Fruit fly (Drosophila melanogaster) whole organism, embryonic: Measurements from ENCODE around the gene Art8.
A peak's percentile ranks its signal among the peaks of the same experiment; 100 is the strongest.

Experiments used
- Asciz ChIP-seq: fragments of 200-800 bp; sonication (Bioruptor generic); optimal IDR thresholded peaks from 2 replicates; lab custom pipeline; 2017; ENCODE audit warnings: missing biosample characterization, mild to moderate bottlenecking, missing genetic modification characterization, missing genetic modification reagents
- Atf6 ChIP-seq: fragments of 200-800 bp; sonication (Bioruptor generic); IDR thresholded peaks from 2 replicates; pipeline ENCODE4 v1.3.6; 2022; ENCODE audit warnings: missing biosample characterization, missing genetic modification characterization
- Bdp1 ChIP-seq: fragments of 200-800 bp; sonication (Bioruptor generic); optimal IDR thresholded peaks from 3 replicates; lab custom pipeline; 2016; ENCODE audit warnings: missing biosample characterization, missing genetic modification characterization
- CG10267 ChIP-seq: fragments of 200-800 bp; sonication (Bioruptor generic); optimal IDR thresholded peaks from 2 replicates; lab custom pipeline; 2018; ENCODE audit warnings: missing biosample characterization, mild to moderate bottlenecking, missing genetic modification characterization, moderate library complexity
- CG13287 ChIP-seq: fragments of 200-800 bp; sonication (Bioruptor generic); IDR thresholded peaks from 2 replicates; pipeline ENCODE4 v1.3.6; 2022; ENCODE audit warnings: missing biosample characterization, missing genetic modification characterization; ENCODE audit not compliant: partially characterized antibody
- CG15011 ChIP-seq: fragments of 200-800 bp; sonication (Bioruptor generic); optimal IDR thresholded peaks from 3 replicates; lab custom pipeline; 2018; ENCODE audit warnings: missing biosample characterization, mild to moderate bottlenecking, missing genetic modification characterization
- CG15479 ChIP-seq: fragments of 200-800 bp; sonication (Bioruptor generic); optimal IDR thresholded peaks from 3 replicates; lab custom pipeline; 2019; ENCODE audit warnings: missing biosample characterization, mild to moderate bottlenecking, missing genetic modification characterization, moderate library complexity
- CG1602 ChIP-seq: fragments of 200-800 bp; sonication (Bioruptor generic); optimal IDR thresholded peaks from 3 replicates; lab custom pipeline; 2016; ENCODE audit warnings: missing biosample characterization, missing genetic modification characterization
- CG17912 ChIP-seq: fragments of 200-800 bp; sonication (Bioruptor generic); optimal IDR thresholded peaks from 2 replicates; lab custom pipeline; 2018; ENCODE audit warnings: missing biosample characterization, mild to moderate bottlenecking, missing genetic modification characterization
- CG2202 ChIP-seq: fragments of 200-800 bp; sonication (Bioruptor generic); optimal IDR thresholded peaks from 2 replicates; lab custom pipeline; 2018; ENCODE audit warnings: missing biosample characterization, mild to moderate bottlenecking, missing genetic modification characterization
- CG2712 ChIP-seq: fragments of 200-800 bp; optimal IDR thresholded peaks from 3 replicates; lab custom pipeline; 2019; ENCODE audit warnings: missing biosample characterization, mild to moderate bottlenecking, missing genetic modification characterization, moderate library complexity
- CG2889 ChIP-seq: fragments of 200-800 bp; sonication (Bioruptor generic); IDR thresholded peaks from 3 replicates; pipeline ENCODE4 v1.3.6; 2022; ENCODE audit warnings: missing biosample characterization, missing genetic modification characterization
- CG3065 ChIP-seq: fragments of 200-800 bp; sonication (Bioruptor generic); optimal IDR thresholded peaks from 2 replicates; lab custom pipeline; 2016; ENCODE audit warnings: missing biosample characterization, missing genetic modification characterization
- CG3281 ChIP-seq: fragments of 200-800 bp; sonication (Bioruptor generic); optimal IDR thresholded peaks from 3 replicates; lab custom pipeline; 2017; ENCODE audit warnings: missing biosample characterization, mild to moderate bottlenecking, missing genetic modification characterization
- CG3726 ChIP-seq: fragments of 200-800 bp; sonication (Bioruptor generic); IDR thresholded peaks from 3 replicates; pipeline ENCODE4, ENCODE4 v1.3.6; 2022; ENCODE audit warnings: missing biosample characterization, missing genetic modification characterization
- CG6683 ChIP-seq: fragments of 200-800 bp; sonication (Bioruptor generic); optimal IDR thresholded peaks from 2 replicates; lab custom pipeline; 2017; ENCODE audit warnings: missing biosample characterization, mild to moderate bottlenecking, missing genetic modification characterization, missing genetic modification reagents
- CG6854 ChIP-seq: fragments of 200-800 bp; sonication (Bioruptor generic); optimal IDR thresholded peaks from 3 replicates; lab custom pipeline; 2017; ENCODE audit warnings: missing biosample characterization, mild to moderate bottlenecking, missing genetic modification characterization
- CG7928 ChIP-seq: fragments of 200-800 bp; sonication (Bioruptor generic); optimal IDR thresholded peaks from 2 replicates; lab custom pipeline; 2017; ENCODE audit warnings: missing biosample characterization, mild to moderate bottlenecking, missing genetic modification characterization
- CG8388 ChIP-seq: fragments of 200-800 bp; sonication (Bioruptor generic); optimal IDR thresholded peaks from 2 replicates; lab custom pipeline; 2019; ENCODE audit warnings: missing biosample characterization, mild to moderate bottlenecking, missing genetic modification characterization, moderate library complexity
- Dad ChIP-seq: fragments of 200-800 bp; sonication (Bioruptor generic); optimal IDR thresholded peaks from 3 replicates; lab custom pipeline; 2016; ENCODE audit warnings: missing biosample characterization, missing genetic modification characterization
- Dbx ChIP-seq: fragments of 200-800 bp; sonication (Bioruptor generic); IDR thresholded peaks from 3 replicates; pipeline ENCODE4 v1.3.6; 2022; ENCODE audit warnings: missing biosample characterization, missing genetic modification characterization
- Deaf1 ChIP-seq: fragments of 200-800 bp; optimal IDR thresholded peaks from 3 replicates; lab custom pipeline; 2019; ENCODE audit warnings: missing biosample characterization, mild to moderate bottlenecking, missing genetic modification characterization, moderate library complexity
- Dip3 ChIP-seq: fragments of 200-800 bp; sonication (Bioruptor generic); optimal IDR thresholded peaks from 3 replicates; lab custom pipeline; 2016; ENCODE audit warnings: missing biosample characterization, missing genetic modification characterization
- GATAe ChIP-seq: fragments of 200-800 bp; sonication (Bioruptor generic); conservative IDR thresholded peaks from 2 replicates; pipeline ENCODE4 v1.3.6; 2022; ENCODE audit warnings: missing biosample characterization, missing genetic modification characterization
- HLH3B ChIP-seq: fragments of 200-800 bp; sonication (Bioruptor generic); IDR thresholded peaks from 2 replicates; pipeline ENCODE4 v1.3.6; 2022; ENCODE audit warnings: missing biosample characterization, missing genetic modification characterization
- HLHmδ ChIP-seq: fragments of 200-800 bp; sonication (Bioruptor generic); optimal IDR thresholded peaks from 2 replicates; lab custom pipeline; 2018; ENCODE audit warnings: missing biosample characterization, mild to moderate bottlenecking, missing genetic modification characterization, moderate library complexity
- HmgD ChIP-seq: fragments of 200-800 bp; sonication (Bioruptor generic); optimal IDR thresholded peaks from 3 replicates; lab custom pipeline; 2016; ENCODE audit warnings: missing biosample characterization, missing genetic modification characterization
- Hsf ChIP-seq: fragments of 200-800 bp; sonication (Bioruptor generic); optimal IDR thresholded peaks from 3 replicates; lab custom pipeline; 2016; ENCODE audit warnings: missing biosample characterization, missing genetic modification characterization
- Mad ChIP-seq: fragments of 200-800 bp; sonication (Bioruptor generic); optimal IDR thresholded peaks from 2 replicates; lab custom pipeline; 2016; ENCODE audit warnings: missing biosample characterization, missing genetic modification characterization
- Mes4 ChIP-seq: fragments of 200-800 bp; sonication (Bioruptor generic); optimal IDR thresholded peaks from 2 replicates; lab custom pipeline; 2016; ENCODE audit warnings: missing biosample characterization, missing genetic modification characterization
- Optix ChIP-seq: fragments of 200-800 bp; sonication (Bioruptor generic); IDR thresholded peaks from 3 replicates; pipeline ENCODE4 v1.3.6; 2022; ENCODE audit warnings: missing biosample characterization, missing genetic modification characterization
- Ptx1 ChIP-seq: fragments of 200-800 bp; sonication (Bioruptor generic); IDR thresholded peaks from 2 replicates; pipeline ENCODE4 v1.3.6; 2022; ENCODE audit warnings: missing biosample characterization, missing genetic modification characterization
- Sry-β ChIP-seq: fragments of 200-800 bp; sonication (Bioruptor generic); optimal IDR thresholded peaks from 2 replicates; lab custom pipeline; 2018; ENCODE audit warnings: missing biosample characterization, mild to moderate bottlenecking, missing genetic modification characterization, moderate library complexity
- Trl ChIP-seq, 3 experiments: fragments of >200 bp in 2 of 3; fragments of 200-800 bp in 1 of 3; sonication (Bioruptor generic) in 1 of 3; optimal IDR thresholded peaks; 2 replicates in 1 of 3; 3 replicates in 2 of 3; lab custom pipeline; 2016 to 2017; ENCODE audit warnings: missing biosample characterization in 1 of 3, missing genetic modification characterization in 1 of 3
- az2 ChIP-seq: fragments of 200-800 bp; sonication (Bioruptor generic); optimal IDR thresholded peaks from 3 replicates; lab custom pipeline; 2016; ENCODE audit warnings: missing biosample characterization, missing genetic modification characterization
- bab2 ChIP-seq: fragments of 200-800 bp; sonication (Bioruptor generic); optimal IDR thresholded peaks from 2 replicates; lab custom pipeline; 2016; ENCODE audit warnings: missing biosample characterization, missing genetic modification characterization
- caup ChIP-seq: fragments of 200-800 bp; sonication (Bioruptor generic); optimal IDR thresholded peaks from 3 replicates; lab custom pipeline; 2017; ENCODE audit warnings: missing biosample characterization, mild to moderate bottlenecking, missing genetic modification characterization, moderate library complexity; ENCODE audit not compliant: severe bottlenecking
- cg ChIP-seq: fragments of 200-800 bp; sonication (Bioruptor generic); optimal IDR thresholded peaks from 3 replicates; lab custom pipeline; 2019; ENCODE audit warnings: missing biosample characterization, mild to moderate bottlenecking, missing genetic modification characterization, moderate library complexity
- ci ChIP-seq: fragments of 200-800 bp; sonication (Bioruptor generic); IDR thresholded peaks from 3 replicates; pipeline ENCODE4 v1.3.6; 2022; ENCODE audit warnings: missing biosample characterization, missing genetic modification characterization
- corto ChIP-seq: fragments of 200-800 bp; sonication (Bioruptor generic); optimal IDR thresholded peaks from 2 replicates; lab custom pipeline; 2016; ENCODE audit warnings: missing biosample characterization, mild to moderate bottlenecking, missing genetic modification characterization, moderate library complexity
- dati ChIP-seq: fragments of 200-800 bp; sonication (Bioruptor generic); IDR thresholded peaks from 2 replicates; pipeline ENCODE4 v1.3.6; 2022; ENCODE audit warnings: missing biosample characterization, missing genetic modification characterization
- fd64A ChIP-seq: fragments of 200-800 bp; sonication (Bioruptor generic); optimal IDR thresholded peaks from 3 replicates; lab custom pipeline; 2018; ENCODE audit warnings: missing biosample characterization, mild to moderate bottlenecking, missing genetic modification characterization
- fu2 ChIP-seq: fragments of 200-800 bp; sonication (Bioruptor generic); optimal IDR thresholded peaks from 2 replicates; lab custom pipeline; 2016; ENCODE audit warnings: missing biosample characterization, missing genetic modification characterization
- lmd ChIP-seq: fragments of 200-800 bp; sonication (Bioruptor generic); IDR thresholded peaks from 2 replicates; pipeline ENCODE4 v1.3.6; 2022; ENCODE audit warnings: missing biosample characterization, missing genetic modification characterization
- mirr ChIP-seq: fragments of 200-800 bp; sonication (Bioruptor generic); optimal IDR thresholded peaks from 3 replicates; lab custom pipeline; 2018; ENCODE audit warnings: missing biosample characterization, mild to moderate bottlenecking, missing genetic modification characterization
- oc ChIP-seq: fragments of 200-800 bp; sonication (Bioruptor generic); optimal IDR thresholded peaks from 2 replicates; lab custom pipeline; 2018; ENCODE audit warnings: missing biosample characterization, mild to moderate bottlenecking, missing genetic modification characterization, moderate library complexity
- pan ChIP-seq, 4 experiments: fragments of >200 bp in 3 of 4; fragments of 200-800 bp in 1 of 4; sonication (Bioruptor generic) in 1 of 4; optimal IDR thresholded peaks in 3 of 4; IDR thresholded peaks in 1 of 4; 2 replicates each; pipeline versions ENCODE4 v1.3.6 to Lab custom; 2017 to 2022; ENCODE audit warnings: missing biosample characterization in 2 of 4, missing genetic modification characterization in 2 of 4, mixed read lengths in 1 of 4
- pb ChIP-seq: fragments of 200-800 bp; sonication (Bioruptor generic); optimal IDR thresholded peaks from 3 replicates; lab custom pipeline; 2016; ENCODE audit warnings: missing biosample characterization, missing genetic modification characterization
- pfk ChIP-seq: fragments of 200-800 bp; sonication (Bioruptor generic); optimal IDR thresholded peaks from 2 replicates; lab custom pipeline; 2018; ENCODE audit warnings: missing biosample characterization, mild to moderate bottlenecking, missing genetic modification characterization, moderate library complexity
- ro ChIP-seq: fragments of 200-800 bp; sonication (Bioruptor generic); IDR thresholded peaks from 2 replicates; pipeline ENCODE4 v1.3.6; 2022; ENCODE audit warnings: missing biosample characterization, missing genetic modification characterization
- stwl ChIP-seq: fragments of 200-800 bp; sonication (Bioruptor generic); optimal IDR thresholded peaks from 3 replicates; lab custom pipeline; 2018; ENCODE audit warnings: missing biosample characterization, mild to moderate bottlenecking, missing genetic modification characterization, moderate library complexity

The Art8 gene

dm6 chr2L:10964493-10964892 is 46.4 kb downstream of the Art8 start (continued):
- TF ChIP-seq fd64A (GFP tag; lab: Kevin White, UChicago) (no peak), az2 (GFP tag; lab: Kevin White, UChicago) (no peak), HLH3B (GFP tag; lab: Robert Waterston, UW) (no peak), cg (GFP tag; lab: Kevin White, UChicago) (no peak), Ptx1 (GFP tag; lab: Robert Waterston, UW) (no peak), CG3281 (GFP tag; lab: Kevin White, UChicago) (no peak), CG15479 (GFP tag; lab: Kevin White, UChicago) (no peak), Atf6 (GFP tag; lab: Robert Waterston, UW) (no peak), dati (GFP tag; lab: Robert Waterston, UW) (no peak), ro (GFP tag; lab: Robert Waterston, UW) (no peak), CG1602 (GFP tag; lab: Kevin White, UChicago) (no peak), GATAe (no peak), bab2 (GFP tag; lab: Kevin White, UChicago) (no peak), Trl (optimal IDR thresholded peaks at IDR 0.05; lab: Kevin White, UChicago) (no peak), Trl (GFP tag; optimal IDR thresholded peaks at IDR 0.05; lab: Kevin White, UChicago) (no peak), CG6854 (GFP tag; lab: Kevin White, UChicago) (no peak), Deaf1 (tag; lab: Kevin White, UChicago) (no peak), pfk (GFP tag; lab: Kevin White, UChicago) (peak; percentile 40), Mad (no peak), mirr (no peak), CG2889 (GFP tag; lab: Robert Waterston, UW) (no peak), CG15011 (GFP tag; lab: Kevin White, UChicago) (no peak), CG13287 (GFP tag; lab: Robert Waterston, UW) (no peak), Dbx (no peak), CG2202 (tag; lab: Kevin White, UChicago) (no peak), CG6683 (GFP tag; lab: Kevin White, UChicago) (no peak), Mes4 (GFP tag; lab: Kevin White, UChicago) (no peak), lmd (GFP tag; lab: Robert Waterston, UW) (no peak), CG8388 (peak; percentile 24), Hsf (GFP tag; lab: Kevin White, UChicago) (peak; percentile 4), HLHmδ (GFP tag; lab: Kevin White, UChicago) (no peak), Asciz (GFP tag; lab: Kevin White, UChicago) (peak; percentile 27), Sry-β (GFP tag; lab: Kevin White, UChicago) (no peak), stwl (tag; lab: Kevin White, UChicago) (peak; percentile 93), CG2712 (tag; lab: Kevin White, UChicago) (peak; percentile 61), fu2 (GFP tag; lab: Kevin White, UChicago) (no peak), ci (GFP tag; lab: Robert Waterston, UW) (peak; percentile 42; the same call in 1 of the 3 replicates), Dad (GFP tag; lab: Kevin White, UChicago) (no peak), Dip3 (no peak), Optix (no peak), CG17912 (peak; percentile 31), CG10267 (tag; lab: Kevin White, UChicago) (peak; percentile 46), CG3065 (GFP tag; lab: Kevin White, UChicago) (no peak), Bdp1 (GFP tag; lab: Kevin White, UChicago) (peak; percentile 14), pan (optimal IDR thresholded peaks at IDR 0.05; lab: Kevin White, UChicago) (no peak), pan (GFP tag; optimal IDR thresholded peaks at IDR 0.05 in 1 of 2, IDR thresholded peaks at IDR 0.05 in 1 of 2) (no peak), pb (GFP tag; lab: Kevin White, UChicago) (no peak), CG3726 (no peak), corto (GFP tag; lab: Kevin White, UChicago) (no peak), CG7928 (no peak), caup (GFP tag; lab: Kevin White, UChicago) (peak; percentile 23), oc (tag; lab: Kevin White, UChicago) (no peak), HmgD (peak; percentile 52)
